Fruit fly (Drosophila melanogaster): Measurements from ENCODE around the gene CG14191.

- TF ChIP-seq insv (optimal IDR thresholded peaks at IDR 0.05) (no peak), psq (optimal IDR thresholded peaks at IDR 0.05) (no peak), Myc (optimal IDR thresholded peaks at IDR 0.05) (no peak), h (optimal IDR thresholded peaks at IDR 0.05) (no peak), ttk (optimal IDR thresholded peaks at IDR 0.05) (no peak), Sin3A (optimal IDR thresholded peaks at IDR 0.05) (no peak)
Observed at dm6 chrX:19077420-19077819, 4.0 kb upstream of the CG14191 start, which contains the start of gene CG7406.
